Worm (Caenorhabditis elegans) whole organism, L4/young adult: Measurements from ENCODE around the gene nuc-1.

Experiments used
- dao-5 ChIP-seq: sonication (generic microtip); optimal IDR thresholded peaks from 2 replicates; lab custom pipeline; 2016; ENCODE audit warnings: missing genotype, missing genetic modification characterization, moderate library complexity, missing compliant biosample characterization
- him-1 ChIP-seq: sonication (generic microtip); optimal IDR thresholded peaks from 2 replicates; lab custom pipeline; 2016; ENCODE audit warnings: missing genotype, missing genetic modification reagents, missing genetic modification characterization, missing compliant biosample characterization

- TF ChIP-seq him-1 (no peak), dao-5 (tag; lab: Kevin White, UChicago) (no peak)
These were observed 21.0 kb upstream of the nuc-1 start, which contains the start of gene C07B5.6 for ce11 chrX:9518719-9519118.
